Fruit fly (Drosophila melanogaster) Kc167 (cell line): ENCODE data around the gene CG7914.

Source experiments
- Myc ChIP-seq: fragments of >200 bp; optimal IDR thresholded peaks from 2 replicates; lab custom pipeline; 2017; ENCODE audit warnings: missing external identifiers
- Sin3A ChIP-seq: fragments of >200 bp; optimal IDR thresholded peaks from 2 replicates; lab custom pipeline; 2018; ENCODE audit warnings: missing external identifiers
- h ChIP-seq: fragments of >200 bp; optimal IDR thresholded peaks from 3 replicates; lab custom pipeline; 2018; ENCODE audit warnings: missing external identifiers
- insv ChIP-seq: fragments of >200 bp; optimal IDR thresholded peaks from 3 replicates; lab custom pipeline; 2018; ENCODE audit warnings: missing external identifiers
- psq ChIP-seq: fragments of >200 bp; optimal IDR thresholded peaks from 2 replicates; lab custom pipeline; 2017; ENCODE audit warnings: missing external identifiers
- ttk ChIP-seq: sonication (Bioruptor generic); optimal IDR thresholded peaks from 2 replicates; lab custom pipeline; 2017; ENCODE audit warnings: missing external identifiers

CG7914 gene

DNA sequence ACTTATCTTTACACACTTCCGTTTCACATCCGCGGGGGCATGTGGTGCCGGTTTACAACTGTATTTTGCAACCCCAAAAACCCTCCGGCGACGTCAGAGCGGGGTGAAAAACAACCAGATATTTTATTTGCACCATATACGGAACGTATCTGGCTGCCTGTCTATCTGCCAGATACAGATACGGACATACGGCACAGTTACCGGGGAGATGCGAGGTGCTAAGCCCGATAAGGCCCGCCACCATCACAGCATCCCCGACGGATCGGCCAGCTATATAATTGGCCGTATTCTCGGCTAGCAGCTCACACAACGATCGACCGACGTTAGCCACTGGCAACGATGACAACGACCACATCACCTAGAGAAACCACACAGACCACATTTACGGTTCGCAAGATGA, 19.7 kb upstream of the CG7914 start, which contains the start of gene Mur18B:
Gene Mur18B (plus strand): TSS at position 301 of the 400 bp plus-strand sequence.
- TF ChIP-seq psq (lab: Kevin White, UChicago) (no peak), ttk (lab: Kevin White, UChicago) (no peak), Sin3A (lab: Kevin White, UChicago) (no peak), insv (no peak), h (no peak), Myc (lab: Kevin White, UChicago) (no peak)

- TF ChIP-seq Sin3A (lab: Kevin White, UChicago) (no peak), insv (no peak), Myc (lab: Kevin White, UChicago) (no peak), psq (lab: Kevin White, UChicago) (no peak), h (no peak), ttk (lab: Kevin White, UChicago) (no peak)
These were observed 18.7 kb upstream of the CG7914 start, which contains the start of gene CG14195 for dm6 chrX:19211982-19212381. Gene CG14195, minus strand, starts transcription at chrX:19212082.

- TF ChIP-seq psq (lab: Kevin White, UChicago) (no peak), Sin3A (lab: Kevin White, UChicago) (no peak), insv (no peak), h (no peak), Myc (lab: Kevin White, UChicago) (no peak), ttk (lab: Kevin White, UChicago) (no peak)
These were observed 14.8 kb upstream of the CG7914 start, which contains the start of gene Ulp1 for dm6 chrX:19208014-19208413. Gene Ulp1, minus strand, starts transcription at chrX:19208187.

DNA sequence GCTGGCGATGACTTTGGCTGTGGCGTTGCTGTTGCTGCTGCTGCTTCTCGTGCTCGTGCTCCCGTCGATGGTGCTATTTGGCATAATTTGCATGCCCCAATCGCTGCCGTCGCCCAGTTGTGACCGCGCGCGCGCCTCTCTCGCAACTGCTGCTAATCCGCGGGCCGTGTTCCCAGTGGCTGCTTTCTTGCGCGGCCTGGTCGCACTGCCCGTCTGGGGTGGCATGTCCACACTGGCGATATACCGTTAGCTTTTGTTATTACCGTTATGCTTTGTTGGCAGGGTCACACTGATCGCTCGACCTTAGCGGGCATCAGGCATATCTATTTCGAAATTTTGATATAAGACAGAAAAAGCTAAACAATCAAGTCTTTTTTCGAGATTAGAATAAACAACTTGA, 8.4 kb upstream of the CG7914 start, which contains the start of gene CG7990:
Gene CG7990 (minus strand): TSS at position 350 of the 400 bp plus-strand sequence.
- TF ChIP-seq insv (no peak), ttk (lab: Kevin White, UChicago) (no peak), psq (lab: Kevin White, UChicago) (no peak), Myc (lab: Kevin White, UChicago) (no peak)

DNA sequence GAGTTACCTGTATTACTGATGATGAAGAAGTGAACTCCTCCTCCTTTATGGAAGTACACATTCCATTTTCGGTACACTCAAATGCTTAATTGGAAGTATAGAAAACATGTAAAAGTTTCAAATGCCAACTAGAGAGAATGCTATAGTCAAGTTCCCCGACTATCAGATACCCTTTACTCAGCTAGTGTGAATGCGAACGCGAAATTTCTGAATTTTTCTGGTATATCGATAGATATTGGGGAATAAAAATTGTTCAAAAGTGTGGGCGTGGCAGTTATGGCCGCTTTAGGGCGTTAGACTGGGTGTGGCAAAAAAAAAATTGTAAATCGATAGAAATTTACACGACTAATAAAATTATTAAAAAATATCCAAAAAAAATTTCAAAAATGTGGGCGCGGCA, 1.7 kb downstream of the CG7914 start:
- no peak for TF ChIP-seq h
- no peak for TF ChIP-seq insv
- no peak for TF ChIP-seq Sin3A (lab: Kevin White, UChicago)
- TF ChIP-seq psq (lab: Kevin White, UChicago) = no peak
- TF ChIP-seq Myc (lab: Kevin White, UChicago) = no peak
- no peak for TF ChIP-seq ttk (lab: Kevin White, UChicago)

DNA sequence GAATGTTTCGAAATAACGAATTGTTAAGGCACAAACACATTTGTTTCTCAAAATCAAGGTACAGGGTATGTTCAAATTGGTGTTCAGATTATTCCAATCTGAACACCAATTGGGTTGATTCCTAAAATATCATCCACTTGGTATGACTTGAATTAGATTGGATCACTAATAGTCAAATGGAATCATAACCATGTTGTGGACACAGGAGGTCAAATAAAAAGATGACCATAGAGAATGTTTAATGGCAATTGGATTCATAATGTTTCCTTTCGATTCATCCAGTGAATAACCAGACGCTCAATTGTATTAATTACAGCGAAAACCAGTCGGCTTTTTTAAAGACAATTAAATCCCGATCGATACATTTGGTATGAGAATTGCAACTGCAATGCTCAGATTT, 2.2 kb downstream of the CG7914 start:
- no peak for TF ChIP-seq ttk (lab: Kevin White, UChicago)
- no peak for TF ChIP-seq insv
- TF ChIP-seq Sin3A (lab: Kevin White, UChicago) = no peak
- no peak for TF ChIP-seq h
- no peak for TF ChIP-seq Myc (lab: Kevin White, UChicago)
- TF ChIP-seq psq (lab: Kevin White, UChicago) = no peak

dm6 chrX:19189903-19190302, 3.3 kb downstream of the CG7914 start, which contains the start of gene HP1D3csd:
Gene HP1D3csd, plus strand, starts transcription at chrX:19190214.
- no peak for TF ChIP-seq Sin3A (lab: Kevin White, UChicago)
- TF ChIP-seq psq (lab: Kevin White, UChicago) = no peak
- TF ChIP-seq Myc (lab: Kevin White, UChicago) = no peak
- no peak for TF ChIP-seq insv
- no peak for TF ChIP-seq h
- no peak for TF ChIP-seq ttk (lab: Kevin White, UChicago)

DNA sequence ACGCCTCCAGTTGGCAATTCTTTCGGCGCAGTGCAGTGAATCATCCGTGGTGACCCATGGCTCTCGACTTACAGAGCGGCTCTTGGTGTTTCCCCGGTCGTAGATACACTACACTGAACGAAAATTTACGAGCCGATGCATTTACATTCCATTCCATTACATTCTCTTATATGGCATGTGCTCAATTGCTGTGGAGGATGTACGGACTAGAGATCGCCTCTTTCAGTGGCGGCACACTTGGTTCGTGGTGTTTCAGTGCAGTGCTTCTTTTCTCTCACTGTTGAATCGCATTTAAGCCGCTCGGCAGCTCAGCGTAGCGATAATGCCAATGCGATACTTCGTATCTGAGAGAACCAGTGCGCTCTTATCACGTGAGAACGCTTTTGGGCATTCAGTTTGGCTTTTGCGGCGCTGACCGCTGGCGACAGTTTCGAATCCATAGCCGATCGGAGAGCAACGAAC, 5.6 kb downstream of the CG7914 start, which contains the start of gene Mec2:
Gene Mec2 (plus strand): TSS at position 412 of the 462 bp plus-strand sequence.
- no peak for TF ChIP-seq insv
- no peak for TF ChIP-seq h
- no peak for TF ChIP-seq psq (lab: Kevin White, UChicago)
- no peak for TF ChIP-seq ttk (lab: Kevin White, UChicago)
- TF ChIP-seq Sin3A (lab: Kevin White, UChicago) = no peak
- TF ChIP-seq Myc (lab: Kevin White, UChicago) = no peak

DNA sequence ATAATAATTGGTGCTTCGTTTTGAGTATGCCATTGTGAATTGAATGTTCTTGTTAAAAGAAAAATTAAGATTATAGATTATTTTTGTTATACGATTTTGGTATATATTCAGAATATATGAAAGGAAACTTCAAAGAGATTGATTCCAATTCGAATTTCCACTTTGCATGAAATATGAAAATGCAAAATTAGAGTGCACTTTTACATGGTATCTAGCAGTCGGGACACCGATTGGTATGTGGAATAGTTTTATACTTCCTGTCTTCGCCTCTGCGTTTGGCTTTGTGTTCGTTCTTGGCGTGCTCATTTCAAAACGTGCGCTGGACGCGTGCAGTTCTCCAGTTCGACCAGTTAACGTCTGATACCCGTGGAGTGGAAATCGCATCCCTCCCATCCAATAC, 10.1 kb downstream of the CG7914 start, which contains the start of gene CG33253:
Gene CG33253 (plus strand): TSS at position 301 of the 400 bp plus-strand sequence.
- TF ChIP-seq psq (lab: Kevin White, UChicago) (no peak), ttk (lab: Kevin White, UChicago) (no peak), insv (no peak), Myc (lab: Kevin White, UChicago) (no peak), h (no peak), Sin3A (lab: Kevin White, UChicago) (no peak)

DNA sequence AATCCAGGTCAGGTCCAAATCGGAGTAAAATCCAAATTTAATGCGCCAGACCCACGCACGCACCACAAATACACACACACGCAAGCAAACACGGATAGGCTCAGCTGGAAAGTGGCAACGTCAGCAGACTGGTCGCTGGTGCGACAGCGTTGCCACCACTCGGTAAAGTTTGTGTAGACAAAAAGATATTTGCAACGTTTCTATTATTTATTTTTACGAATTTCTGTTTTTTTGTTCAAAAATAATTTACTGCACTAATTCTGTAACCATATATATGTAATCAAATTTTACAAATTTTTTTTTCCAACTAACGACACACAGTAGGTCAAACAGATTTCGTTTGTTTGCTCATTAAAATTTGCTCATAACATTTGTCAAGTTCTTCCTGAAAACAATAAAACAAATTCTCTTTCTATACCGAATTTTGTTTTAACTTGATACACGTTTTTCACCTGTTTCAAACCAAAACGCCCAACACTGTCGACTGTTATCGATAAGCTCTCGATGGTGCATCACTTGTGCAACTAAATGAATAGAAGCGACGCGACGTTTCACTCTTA, 13.5 kb downstream of the CG7914 start, which contains the start of the genes CG7556 and CG7453:
Gene CG7556 (minus strand): TSS at position 135 of the 560 bp plus-strand sequence.
Gene CG7453 (plus strand): TSS at position 478 of the 560 bp plus-strand sequence.
- no peak for TF ChIP-seq psq (lab: Kevin White, UChicago)
- no peak for TF ChIP-seq ttk (lab: Kevin White, UChicago)
- no peak for TF ChIP-seq Sin3A (lab: Kevin White, UChicago)
- no peak for TF ChIP-seq Myc (lab: Kevin White, UChicago)
- TF ChIP-seq h = no peak
- no peak for TF ChIP-seq insv

- no peak for TF ChIP-seq insv
- no peak for TF ChIP-seq h
- TF ChIP-seq Myc (lab: Kevin White, UChicago) = no peak
- no peak for TF ChIP-seq Sin3A (lab: Kevin White, UChicago)
- TF ChIP-seq psq (lab: Kevin White, UChicago) = no peak
- TF ChIP-seq ttk (lab: Kevin White, UChicago) = no peak
These were observed 18.2 kb downstream of the CG7914 start, which contains the start of gene CG33939 for dm6 chrX:19174850-19175571. Gene CG33939, minus strand, starts transcription at chrX:19174900.
